Worm (Caenorhabditis elegans) whole organism, L3 larva: ENCODE data around the gene dpy-6.
"Not testable (repeated sequence)": the region's sequence is repeated elsewhere in the genome, so short reads cannot be mapped to it uniquely, and the experiment has no call there.

ENCODE experiments used
- R02D3.7 ChIP-seq: fragments of 150-350 bp; optimal IDR thresholded peaks from 2 replicates; lab custom pipeline; 2014; ENCODE audit warnings: missing biosample characterization, missing genetic modification characterization
- ZK546.5 ChIP-seq: sonication (generic microtip); optimal IDR thresholded peaks from 2 replicates; lab custom pipeline; 2017; ENCODE audit warnings: missing biosample characterization, missing genetic modification characterization
- aly-2 ChIP-seq: fragments of 150-350 bp; optimal IDR thresholded peaks from 2 replicates; lab custom pipeline; 2014; ENCODE audit warnings: missing biosample characterization, missing genetic modification characterization
- ama-1 ChIP-seq: fragments of 150-350 bp; optimal IDR thresholded peaks from 2 replicates; lab custom pipeline; 2018
- ceh-16 ChIP-seq: sonication (generic microtip); optimal IDR thresholded peaks from 2 replicates; lab custom pipeline; 2017; ENCODE audit warnings: missing biosample characterization, missing genetic modification characterization
- ceh-28 ChIP-seq: fragments of 150-350 bp; optimal IDR thresholded peaks from 2 replicates; lab custom pipeline; 2014; ENCODE audit warnings: missing biosample characterization, missing genetic modification reagents, missing genetic modification characterization
- ceh-82 ChIP-seq: fragments of 150-350 bp; optimal IDR thresholded peaks from 2 replicates; lab custom pipeline; 2014; ENCODE audit warnings: missing biosample characterization, missing genetic modification characterization
- daf-12 ChIP-seq: fragments of 150-350 bp; optimal IDR thresholded peaks from 2 replicates; lab custom pipeline; 2014; ENCODE audit warnings: missing biosample characterization, missing genetic modification reagents, missing genetic modification characterization
- egl-27 ChIP-seq: sonication (generic microtip); optimal IDR thresholded peaks from 4 replicates; lab custom pipeline; 2017; ENCODE audit warnings: missing biosample characterization, missing genetic modification reagents, missing genetic modification characterization
- egl-5 ChIP-seq: fragments of 150-350 bp; optimal IDR thresholded peaks from 2 replicates; lab custom pipeline; 2017; ENCODE audit warnings: missing biosample characterization, missing genetic modification reagents, missing genetic modification characterization, inconsistent platforms
- elt-1 ChIP-seq: fragments of 150-350 bp; optimal IDR thresholded peaks from 2 replicates; lab custom pipeline; 2014; ENCODE audit warnings: missing biosample characterization, missing genetic modification characterization
- elt-2 ChIP-seq: sonication (generic microtip); optimal IDR thresholded peaks from 2 replicates; lab custom pipeline; 2016; ENCODE audit warnings: missing genetic modification reagents, mild to moderate bottlenecking, missing genetic modification characterization, missing compliant biosample characterization
- elt-3 ChIP-seq, 3 experiments: fragments of 150-350 bp in 1 of 3; sonication (generic microtip) in 2 of 3; optimal IDR thresholded peaks; 2 replicates in 2 of 3; 4 replicates in 1 of 3; lab custom pipeline; 2014 to 2017; ENCODE audit warnings: missing biosample characterization in 3 of 3, missing genetic modification characterization in 3 of 3
- eor-1 ChIP-seq, 2 experiments: fragments of 150-350 bp; optimal IDR thresholded peaks; 2 replicates each; lab custom pipeline; 2014 to 2018; ENCODE audit warnings: missing biosample characterization in 2 of 2, missing genetic modification characterization in 2 of 2
- fkh-10 ChIP-seq: sonication (generic microtip); optimal IDR thresholded peaks from 2 replicates; lab custom pipeline; 2017; ENCODE audit warnings: missing biosample characterization, missing genetic modification reagents, missing genetic modification characterization
- fkh-2 ChIP-seq: fragments of 150-350 bp; optimal IDR thresholded peaks from 2 replicates; lab custom pipeline; 2014; ENCODE audit warnings: missing biosample characterization, missing genetic modification reagents, missing genetic modification characterization
- fos-1 ChIP-seq: fragments of 150-350 bp; optimal IDR thresholded peaks from 2 replicates; lab custom pipeline; 2014; ENCODE audit warnings: missing biosample characterization, missing genetic modification characterization
- hmg-11 ChIP-seq: sonication (generic microtip); optimal IDR thresholded peaks from 2 replicates; lab custom pipeline; 2016; ENCODE audit warnings: missing genetic modification characterization, missing compliant biosample characterization
- jun-1 ChIP-seq: fragments of 150-350 bp; optimal IDR thresholded peaks from 2 replicates; lab custom pipeline; 2014; ENCODE audit warnings: missing biosample characterization, missing genetic modification reagents, missing genetic modification characterization
- lin-15B ChIP-seq: fragments of 150-350 bp; optimal IDR thresholded peaks from 2 replicates; lab custom pipeline; 2014; ENCODE audit warnings: missing biosample characterization, missing genetic modification characterization
- lin-39 ChIP-seq: fragments of 150-350 bp; optimal IDR thresholded peaks from 2 replicates; lab custom pipeline; 2018; ENCODE audit warnings: missing biosample characterization, missing genetic modification reagents, missing genetic modification characterization
- lsy-12 ChIP-seq: sonication (generic microtip); optimal IDR thresholded peaks from 2 replicates; lab custom pipeline; 2016; ENCODE audit warnings: mild to moderate bottlenecking, missing genetic modification characterization, missing compliant biosample characterization
- mml-1 ChIP-seq: fragments of 150-350 bp; sonication (generic microtip); optimal IDR thresholded peaks from 3 replicates; lab custom pipeline; 2014; ENCODE audit warnings: missing biosample characterization, missing genetic modification characterization
- nfya-1 ChIP-seq: sonication (generic microtip); optimal IDR thresholded peaks from 2 replicates; lab custom pipeline; 2017; ENCODE audit warnings: missing genetic modification characterization, mild to moderate bottlenecking, missing compliant biosample characterization, antibody characterized with exemption, moderate library complexity; ENCODE audit not compliant: insufficient read depth
- nhr-11 ChIP-seq: fragments of 150-350 bp; optimal IDR thresholded peaks from 2 replicates; lab custom pipeline; 2014; ENCODE audit warnings: missing biosample characterization, missing genetic modification characterization
- nhr-12 ChIP-seq: fragments of 150-350 bp; optimal IDR thresholded peaks from 2 replicates; lab custom pipeline; 2014; ENCODE audit warnings: missing biosample characterization, missing genetic modification characterization
- nhr-23 ChIP-seq: fragments of 150-350 bp; optimal IDR thresholded peaks from 2 replicates; lab custom pipeline; 2014; ENCODE audit warnings: missing biosample characterization, missing genetic modification reagents, missing genetic modification characterization
- nhr-237 ChIP-seq: fragments of 150-350 bp; optimal IDR thresholded peaks from 2 replicates; lab custom pipeline; 2014; ENCODE audit warnings: missing biosample characterization, missing genetic modification characterization
- nhr-25 ChIP-seq: sonication (generic microtip); optimal IDR thresholded peaks from 2 replicates; lab custom pipeline; 2017; ENCODE audit warnings: missing biosample characterization, missing genetic modification characterization
- nhr-28 ChIP-seq: fragments of 150-350 bp; optimal IDR thresholded peaks from 2 replicates; lab custom pipeline; 2014; ENCODE audit warnings: missing biosample characterization, missing genetic modification characterization
- nhr-43 ChIP-seq: sonication (generic microtip); optimal IDR thresholded peaks from 2 replicates; lab custom pipeline; 2016; ENCODE audit warnings: mild to moderate bottlenecking, missing genetic modification characterization, missing compliant biosample characterization; ENCODE audit not compliant: poor library complexity, severe bottlenecking
- nhr-67 ChIP-seq: fragments of 150-350 bp; optimal IDR thresholded peaks from 2 replicates; lab custom pipeline; 2014; ENCODE audit warnings: missing biosample characterization, missing genetic modification characterization
- nhr-76 ChIP-seq: fragments of 150-350 bp; sonication (generic microtip); optimal IDR thresholded peaks from 5 replicates; lab custom pipeline; 2014; ENCODE audit warnings: missing biosample characterization, missing genetic modification characterization
- nhr-77 ChIP-seq: fragments of 150-350 bp; optimal IDR thresholded peaks from 2 replicates; lab custom pipeline; 2014; ENCODE audit warnings: missing biosample characterization, missing genetic modification characterization
- pha-4 ChIP-seq: fragments of 150-350 bp; optimal IDR thresholded peaks from 2 replicates; lab custom pipeline; 2014; ENCODE audit warnings: missing biosample characterization, missing genetic modification reagents, missing genetic modification characterization
- pqm-1 ChIP-seq: fragments of 150-350 bp; optimal IDR thresholded peaks from 2 replicates; lab custom pipeline; 2017; ENCODE audit warnings: missing biosample characterization, missing genetic modification characterization, inconsistent platforms
- sea-2 ChIP-seq: fragments of 150-350 bp; sonication (generic microtip); optimal IDR thresholded peaks from 4 replicates; lab custom pipeline; 2014; ENCODE audit warnings: missing biosample characterization, missing genetic modification reagents, missing genetic modification characterization
- skn-1 ChIP-seq: fragments of 150-350 bp; optimal IDR thresholded peaks from 2 replicates; lab custom pipeline; 2014; ENCODE audit warnings: missing biosample characterization, missing genetic modification characterization
- snpc-4 ChIP-seq: fragments of 150-350 bp; optimal IDR thresholded peaks from 2 replicates; lab custom pipeline; 2014; ENCODE audit warnings: missing biosample characterization, missing genetic modification characterization
- tbx-2 ChIP-seq: sonication (generic microtip); optimal IDR thresholded peaks from 2 replicates; lab custom pipeline; 2016; ENCODE audit warnings: mild to moderate bottlenecking, missing genetic modification characterization, missing compliant biosample characterization
- unc-39 ChIP-seq: sonication (generic microtip); optimal IDR thresholded peaks from 4 replicates; lab custom pipeline; 2017; ENCODE audit warnings: missing biosample characterization, missing genetic modification characterization
- unc-62 ChIP-seq: fragments of 150-350 bp; sonication (generic microtip); optimal IDR thresholded peaks from 4 replicates; lab custom pipeline; 2014; ENCODE audit warnings: missing biosample characterization, missing genetic modification reagents, missing genetic modification characterization
- zag-1 ChIP-seq: fragments of 150-350 bp; optimal IDR thresholded peaks from 2 replicates; lab custom pipeline; 2014; ENCODE audit warnings: missing biosample characterization, missing genetic modification characterization
- ztf-11 ChIP-seq: fragments of 150-350 bp; optimal IDR thresholded peaks from 2 replicates; lab custom pipeline; 2014; ENCODE audit warnings: missing biosample characterization, missing genetic modification characterization
- ztf-4 ChIP-seq: fragments of 150-350 bp; optimal IDR thresholded peaks from 2 replicates; lab custom pipeline; 2014; ENCODE audit warnings: missing biosample characterization, missing genetic modification characterization

The dpy-6 gene

DNA sequence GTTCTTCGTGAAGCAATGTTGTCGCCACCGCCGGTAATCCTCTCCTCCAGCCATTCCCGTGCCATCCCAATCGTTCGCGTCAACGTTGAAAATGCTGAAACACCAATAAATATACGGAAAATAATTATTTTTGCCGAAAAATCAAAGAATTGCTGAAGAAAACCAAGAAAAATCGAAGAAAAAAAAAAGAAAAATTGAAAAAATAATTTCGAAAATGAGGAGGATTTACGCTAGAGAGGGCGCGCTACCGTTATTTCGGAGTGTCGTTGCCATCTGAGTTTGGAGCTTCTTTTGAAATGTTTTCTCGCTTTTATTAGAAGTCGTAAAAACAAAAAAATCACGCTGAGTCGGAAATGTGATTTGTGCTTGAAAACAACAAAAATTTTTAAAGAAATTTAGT, 44.7 kb downstream of the dpy-6 start, which contains the start of gene F08F1.9:
TSS of gene F08F1.9 (minus strand) at position 101 of the 400 bp plus-strand sequence.
- not testable (repeated sequence) for TF ChIP-seq R02D3.7 (tag; lab: Kevin White, UChicago); nhr-77; elt-2 (tag; lab: Kevin White, UChicago)

DNA sequence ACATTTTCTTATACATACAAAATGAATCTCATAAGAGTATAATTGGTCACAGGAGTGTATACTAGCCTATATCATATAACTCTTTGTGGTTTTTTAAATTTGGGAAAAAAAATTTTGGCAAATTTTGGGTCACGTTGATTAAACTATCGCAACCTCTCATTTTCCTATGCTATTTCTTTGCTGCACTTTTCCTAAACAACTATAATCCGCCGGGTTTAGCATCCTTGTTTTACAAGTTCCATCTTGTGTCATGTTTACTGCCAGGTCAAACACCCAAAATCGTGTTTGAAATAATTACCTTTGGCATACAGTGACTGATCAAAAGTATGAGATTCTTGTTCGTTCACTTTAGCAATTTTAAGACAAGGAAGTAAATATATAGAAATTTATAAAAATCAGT, 47.2 kb downstream of the dpy-6 start, which contains the start of gene sulp-3:
TSS of gene sulp-3 (minus strand) at position 101 of the 400 bp plus-strand sequence.
- TF ChIP-seq elt-1 (tag; lab: Kevin White, UChicago) = no peak
- no peak for TF ChIP-seq unc-62

DNA sequence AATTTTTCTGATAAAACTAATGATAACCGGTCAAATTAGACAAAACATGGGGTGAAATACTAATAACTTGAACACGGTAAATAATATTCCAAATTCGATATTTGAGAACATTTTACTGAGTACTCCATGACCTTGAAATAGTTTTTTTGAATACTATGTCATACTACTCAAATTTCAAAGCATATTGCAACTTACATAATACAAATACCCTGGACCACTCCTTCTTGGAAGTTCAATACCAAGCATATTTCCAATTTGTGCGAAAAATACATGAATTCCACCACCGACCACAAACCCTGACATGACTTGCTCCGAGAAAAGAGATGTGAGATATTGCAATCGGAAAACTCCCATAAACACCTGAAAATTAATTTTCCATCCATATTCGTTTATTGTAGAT, 48.6 kb downstream of the dpy-6 start:
- TF ChIP-seq egl-5 (tag; lab: Kevin White, UChicago) = no peak
- TF ChIP-seq elt-2 (tag; lab: Kevin White, UChicago) = no peak
- TF ChIP-seq lsy-12 = no peak
- TF ChIP-seq, all 47 proteins: peak for 0

DNA sequence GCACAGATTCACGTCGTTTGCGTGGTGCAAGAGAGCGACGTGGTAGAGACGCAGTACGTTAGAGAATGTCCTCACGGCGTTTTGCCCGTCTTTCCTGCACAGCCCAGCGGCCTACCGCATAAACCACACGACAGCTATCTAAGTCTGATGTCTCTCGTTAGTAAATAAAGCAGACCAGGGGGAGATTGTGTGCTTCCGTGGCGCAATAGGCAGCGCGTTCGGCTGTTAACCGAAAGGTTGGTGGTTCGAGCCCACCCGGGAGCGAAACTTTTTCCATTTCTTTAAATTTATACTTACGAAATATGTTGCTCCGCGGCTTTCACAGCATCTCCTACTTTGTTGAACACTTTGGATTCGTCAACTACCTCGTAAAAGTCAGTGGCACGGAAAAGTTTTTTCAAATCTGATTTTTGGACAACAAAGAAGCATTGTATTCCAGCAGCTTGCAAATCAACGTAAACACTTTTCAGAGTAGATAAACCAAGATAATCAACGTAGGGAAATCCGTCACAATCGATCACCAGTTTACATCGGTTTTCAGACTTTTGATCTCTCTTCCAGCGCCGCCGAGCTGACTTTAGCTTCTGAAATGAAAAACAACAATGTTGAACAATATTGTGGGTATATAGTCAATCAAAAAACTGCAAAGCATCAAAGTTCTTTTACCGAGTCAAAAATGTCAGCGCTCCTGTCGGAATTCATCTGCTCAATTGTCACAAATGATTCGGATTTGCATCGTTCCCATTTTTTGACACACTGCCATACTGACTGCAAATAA, 50.9 kb downstream of the dpy-6 start:
- TF ChIP-seq zag-1 (tag; lab: Kevin White, UChicago) (peak; percentile 20), nhr-76 (tag; lab: Kevin White, UChicago) (no peak), pha-4 (peak; percentile 84), skn-1 (tag; lab: Kevin White, UChicago) (peak; percentile 94), elt-3 (tag; optimal IDR thresholded peaks at IDR 0.05; lab: Kevin White, UChicago) (peak in 1 of 3 experiments; percentile 86), nhr-43 (tag; lab: Kevin White, UChicago) (peak; percentile 83), egl-27 (tag; lab: Kevin White, UChicago) (peak; percentile 61), mml-1 (tag; lab: Kevin White, UChicago) (no peak), egl-5 (tag; lab: Kevin White, UChicago) (peak; percentile 94), tbx-2 (peak; percentile 91), nhr-25 (peak; percentile 89), nhr-23 (tag; lab: Kevin White, UChicago) (peak; percentile 64), R02D3.7 (tag; lab: Kevin White, UChicago) (peak; percentile 60), elt-2 (tag; lab: Kevin White, UChicago) (peak; percentile 77), nhr-77 (peak; percentile 79), ceh-82 (tag; lab: Kevin White, UChicago) (peak; percentile 79), daf-12 (tag; lab: Kevin White, UChicago) (no peak), nfya-1 (tag; lab: Kevin White, UChicago) (peak; percentile 79), lsy-12 (peak; percentile 90), fos-1 (peak; percentile 26), snpc-4 (tag; lab: Kevin White, UChicago) (no peak), aly-2 (tag; lab: Kevin White, UChicago) (no peak), lin-39 (tag; lab: Kevin White, UChicago) (peak; percentile 91), ceh-28 (peak; percentile 71), ceh-16 (tag; lab: Kevin White, UChicago) (no peak), eor-1 (tag; optimal IDR thresholded peaks at IDR 0.05; lab: Kevin White, UChicago) (no peak), nhr-12 (tag; lab: Kevin White, UChicago) (no peak), unc-39 (tag; lab: Kevin White, UChicago) (no peak), jun-1 (tag; lab: Kevin White, UChicago) (peak; percentile 83), ztf-11 (tag; lab: Kevin White, UChicago) (no peak), sea-2 (GFP tag; lab: Kevin White, UChicago) (peak; percentile 81), pqm-1 (peak; percentile 47), unc-62 (peak; percentile 48), fkh-2 (tag; lab: Kevin White, UChicago) (no peak), nhr-237 (no peak), ZK546.5 (no peak), nhr-28 (tag; lab: Kevin White, UChicago) (no peak), nhr-11 (tag; lab: Kevin White, UChicago) (peak; percentile 46), lin-15B (peak; percentile 50), elt-1 (tag; lab: Kevin White, UChicago) (peak; percentile 10), hmg-11 (peak; percentile 99), fkh-10 (GFP tag; lab: Kevin White, UChicago) (peak; percentile 91), ztf-4 (tag; lab: Kevin White, UChicago) (no peak), nhr-67 (tag; lab: Kevin White, UChicago) (no peak), ama-1 (lab: Kevin White, UChicago) (peak; percentile 20)
